Worm (Caenorhabditis elegans) whole organism, L4 larva: Measurements from ENCODE around the gene Y38E10A.14.

Experiments used
- D1046.2 ChIP-seq: fragments of 200-800 bp; sonication (Bioruptor generic); IDR thresholded peaks from 2 replicates; pipeline ENCODE4 v1.3.6; 2022; ENCODE audit warnings: missing genetic modification characterization, missing compliant biosample characterization
- F10B5.3 ChIP-seq: sonication (generic microtip); optimal IDR thresholded peaks from 2 replicates; lab custom pipeline; 2016; ENCODE audit warnings: mild to moderate bottlenecking, missing genetic modification characterization, missing compliant biosample characterization
- F49E8.2 ChIP-seq: sonication (generic microtip); optimal IDR thresholded peaks from 2 replicates; lab custom pipeline; 2016; ENCODE audit warnings: missing compliant biosample characterization, mild to moderate bottlenecking, missing genetic modification characterization, borderline replicate concordance
- R02D3.7 ChIP-seq: fragments of 150-350 bp; sonication (generic microtip); optimal IDR thresholded peaks from 3 replicates; lab custom pipeline; 2014; ENCODE audit warnings: missing biosample characterization, missing genetic modification characterization
- ceh-20 ChIP-seq: fragments of 200-800 bp; sonication (Bioruptor generic); IDR thresholded peaks from 2 replicates; pipeline ENCODE4 v1.3.6; 2022; ENCODE audit warnings: missing genetic modification reagents, missing genetic modification characterization, missing compliant biosample characterization
- lim-7 ChIP-seq: fragments of 200-800 bp; sonication (Bioruptor generic); IDR thresholded peaks from 2 replicates; pipeline ENCODE4 v1.3.6; 2022; ENCODE audit warnings: missing genetic modification characterization, missing compliant biosample characterization
- lin-38 ChIP-seq: fragments of 200-800 bp; sonication (Bioruptor generic); IDR thresholded peaks from 2 replicates; pipeline ENCODE4 v1.3.6; 2022; ENCODE audit warnings: missing genetic modification reagents, missing genetic modification characterization, missing compliant biosample characterization
- lsy-2 ChIP-seq, 2 experiments: fragments of 150-350 bp in 1 of 2; sonication (generic microtip) in 1 of 2; optimal IDR thresholded peaks; 2 replicates each; lab custom pipeline; 2014 to 2017; ENCODE audit warnings: missing biosample characterization in 2 of 2, missing genetic modification characterization in 2 of 2
- nhr-25 ChIP-seq: sonication (generic microtip); optimal IDR thresholded peaks from 2 replicates; lab custom pipeline; 2017; ENCODE audit warnings: missing genetic modification characterization, mild to moderate bottlenecking, missing compliant biosample characterization, antibody characterized with exemption, moderate library complexity, borderline replicate concordance; ENCODE audit not compliant: insufficient read depth
- nhr-6 ChIP-seq: fragments of 150-350 bp; optimal IDR thresholded peaks from 2 replicates; lab custom pipeline; 2014; ENCODE audit warnings: missing biosample characterization, missing genetic modification characterization
- php-3 ChIP-seq: fragments of 200-800 bp; sonication (Bioruptor generic); IDR thresholded peaks from 2 replicates; pipeline ENCODE4 v1.3.6; 2022; ENCODE audit warnings: missing genetic modification reagents, missing genetic modification characterization, missing compliant biosample characterization
- zip-2 ChIP-seq: fragments of 150-350 bp; optimal IDR thresholded peaks from 2 replicates; lab custom pipeline; 2014; ENCODE audit warnings: missing biosample characterization, missing genetic modification characterization

The Y38E10A.14 gene

ce11 chrII:12573541-12573940 lies 50.8 kb downstream of the Y38E10A.14 start, which contains the start of gene Y38E10A.2:
TSS of gene Y38E10A.2 (minus strand) at chrII:12573641.
- no peak for TF ChIP-seq nhr-6 (tag; lab: Kevin White, UChicago)
- no peak for TF ChIP-seq R02D3.7 (tag; lab: Kevin White, UChicago)
- TF ChIP-seq lsy-2 (tag; optimal IDR thresholded peaks at IDR 0.05; lab: Kevin White, UChicago): no peak
- TF ChIP-seq F10B5.3: no peak
- TF ChIP-seq php-3 (GFP tag; lab: Robert Waterston, UW): no peak
- no peak for TF ChIP-seq ceh-20 (GFP tag; lab: Robert Waterston, UW)
- TF ChIP-seq lim-7 (GFP tag; lab: Robert Waterston, UW): no peak
- no peak for TF ChIP-seq F49E8.2 (tag; lab: Kevin White, UChicago)
- no peak for TF ChIP-seq lin-38 (GFP tag; lab: Robert Waterston, UW)
- TF ChIP-seq nhr-25 (tag; lab: Kevin White, UChicago): no peak
- no peak for TF ChIP-seq zip-2
- no peak for TF ChIP-seq D1046.2
